Fruit fly (Drosophila melanogaster): ENCODE data around the gene CG5958.

Gene CG5958

dm6 chr2L:7411947-7412621 lies 21.2 kb downstream of the CG5958 start, which contains the start of gene chm (continued):
- no peak for TF ChIP-seq Hand (GFP tag; optimal IDR thresholded peaks at IDR 0.05)
- TF ChIP-seq CG10431 (GFP tag; optimal IDR thresholded peaks at IDR 0.05) = no peak
- peak; percentile 20 to 46 for TF ChIP-seq Pdp1 (GFP tag; optimal IDR thresholded peaks at IDR 0.05)
- TF ChIP-seq CG8388 (GFP tag; optimal IDR thresholded peaks at IDR 0.05) = no peak
- TF ChIP-seq Awh (GFP tag; IDR thresholded peaks at IDR 0.05) = no peak
- no peak for TF ChIP-seq CG1024 (GFP tag; IDR thresholded peaks at IDR 0.05)
- no peak for TF ChIP-seq Abd-B (GFP tag; optimal IDR thresholded peaks at IDR 0.05)
- TF ChIP-seq toy (GFP tag; IDR thresholded peaks at IDR 0.05) = no peak
- TF ChIP-seq ap (GFP tag; IDR thresholded peaks at IDR 0.05) = 0 out of 2 replicates have a peak, but pooled peaks have one; percentile 9
- TF ChIP-seq C15 (GFP tag; IDR thresholded peaks at IDR 0.05) = no peak
- peak; percentile 1 for TF ChIP-seq CG8089 (GFP tag; optimal IDR thresholded peaks at IDR 0.05)
- no peak for TF ChIP-seq Drgx (GFP tag; IDR thresholded peaks at IDR 0.05)
- no peak for TF ChIP-seq z (GFP tag; IDR thresholded peaks at IDR 0.05)
- TF ChIP-seq CG14710 (tag; optimal IDR thresholded peaks at IDR 0.05) = peak; percentile 51
- TF ChIP-seq Spps (tag; optimal IDR thresholded peaks at IDR 0.05) = no peak
- TF ChIP-seq pum (GFP tag; optimal IDR thresholded peaks at IDR 0.05) = peak; percentile 3
- no peak for TF ChIP-seq CG12299 (tag; optimal IDR thresholded peaks at IDR 0.05)
- TF ChIP-seq CG11504 (tag; optimal IDR thresholded peaks at IDR 0.05) = peak; percentile 52
- TF ChIP-seq al (GFP tag; IDR thresholded peaks at IDR 0.05) = 0 out of 2 replicates have a peak, but pooled peaks have one; percentile 42
- 0 out of 2 replicates have a peak, but pooled peaks have one; percentile 24 for TF ChIP-seq Xrp1 (GFP tag; IDR thresholded peaks at IDR 0.05)
- no peak for TF ChIP-seq Nf-YB (GFP tag; optimal IDR thresholded peaks at IDR 0.05)
- no peak for TF ChIP-seq emc (GFP tag; optimal IDR thresholded peaks at IDR 0.05)
- no peak for TF ChIP-seq CG3838 (GFP tag; optimal IDR thresholded peaks at IDR 0.05)
- no peak for TF ChIP-seq Neu2 (GFP tag; optimal IDR thresholded peaks at IDR 0.05; ENCODE audit: borderline replicate concordance)
- peak; percentile 29 for TF ChIP-seq vfl (GFP tag; optimal IDR thresholded peaks at IDR 0.05)
- no peak; the same call in 3 of the 4 replicates for TF ChIP-seq Gug (GFP tag; IDR thresholded peaks at IDR 0.05)
- no peak for TF ChIP-seq btn (GFP tag; optimal IDR thresholded peaks at IDR 0.05)
- TF ChIP-seq CG9437 (GFP tag; optimal IDR thresholded peaks at IDR 0.05) = no peak
- TF ChIP-seq CTCF (GFP tag; optimal IDR thresholded peaks at IDR 0.05) = no peak
- no peak for TF ChIP-seq nau (GFP tag; optimal IDR thresholded peaks at IDR 0.05)
- peak; percentile 28 for TF ChIP-seq Hsf (GFP tag; optimal IDR thresholded peaks at IDR 0.05)
- TF ChIP-seq eve (GFP tag; optimal IDR thresholded peaks at IDR 0.05) = no peak
- no peak for TF ChIP-seq CG7271 (tag; optimal IDR thresholded peaks at IDR 0.05)
- no peak for TF ChIP-seq CG10979 (tag; optimal IDR thresholded peaks at IDR 0.05)
- TF ChIP-seq CG42726 (GFP tag; IDR thresholded peaks at IDR 0.05; ENCODE audit: partially characterized antibody) = peak; percentile 87
- TF ChIP-seq CG6854 (GFP tag; optimal IDR thresholded peaks at IDR 0.05) = no peak
- TF ChIP-seq shn (GFP tag; optimal IDR thresholded peaks at IDR 0.05) = peak; percentile 3
- no peak for TF ChIP-seq esg (GFP tag; conservative IDR thresholded peaks at IDR 0.05)
- TF ChIP-seq CG14014 (GFP tag; IDR thresholded peaks at IDR 0.05) = 0 out of 2 replicates have a peak, but pooled peaks have one; percentile 24
- TF ChIP-seq D19A (tag; optimal IDR thresholded peaks at IDR 0.05) = no peak
- TF ChIP-seq pnt (GFP tag; optimal IDR thresholded peaks at IDR 0.05) = peak; percentile 47
- TF ChIP-seq croc (GFP tag; conservative IDR thresholded peaks at IDR 0.05) = no peak
- no peak for TF ChIP-seq pita (GFP tag; optimal IDR thresholded peaks at IDR 0.05)
- no peak for TF ChIP-seq fd102C (GFP tag; optimal IDR thresholded peaks at IDR 0.05)
- no peak for TF ChIP-seq tio (GFP tag; optimal IDR thresholded peaks at IDR 0.05)
- TF ChIP-seq caup (GFP tag; optimal IDR thresholded peaks at IDR 0.05; ENCODE audit: severe bottlenecking) = no peak
- no peak for TF ChIP-seq Bdp1 (GFP tag; optimal IDR thresholded peaks at IDR 0.05)
- TF ChIP-seq CG17912 (GFP tag; optimal IDR thresholded peaks at IDR 0.05) = no peak
- peak; percentile 59 for TF ChIP-seq mam (GFP tag; optimal IDR thresholded peaks at IDR 0.05)
- TF ChIP-seq ro (GFP tag; IDR thresholded peaks at IDR 0.05) = no peak
- TF ChIP-seq CG10959 (GFP tag; IDR thresholded peaks at IDR 0.05) = no peak
